Worm (Caenorhabditis elegans): ENCODE data around the gene F58E2.3.
"Not testable (repeated sequence)": the region's sequence is repeated elsewhere in the genome, so short reads cannot be mapped to it uniquely, and the experiment has no call there.

F58E2.3 gene

DNA sequence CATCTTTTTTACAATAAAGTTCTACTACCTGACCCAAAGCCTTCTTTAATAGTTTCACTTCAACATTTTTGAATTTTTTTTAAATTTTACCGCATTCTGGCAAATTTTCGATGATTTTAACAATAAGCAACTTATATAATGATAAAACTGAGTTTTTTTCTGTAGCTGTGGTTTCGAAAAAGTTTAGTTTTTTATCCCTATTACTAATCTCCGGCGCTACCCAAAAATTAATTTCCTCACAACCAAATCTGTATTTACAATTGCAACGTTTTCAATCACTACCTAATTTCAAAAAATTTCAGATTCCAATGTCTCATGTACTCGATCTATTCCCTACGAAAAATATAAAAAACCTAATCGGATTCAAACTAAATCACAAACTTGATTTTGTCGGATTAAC lies at the start of gene F58E2.3:
F58E2.3 (plus strand) TSS at position 301 of the 400 bp plus-strand sequence.
- TF ChIP-seq lin-32 (GFP tag; optimal IDR thresholded peaks at IDR 0.05) = no peak

ce11 chrIV:3418741-3419140 lies 48.5 kb upstream of the F58E2.3 start:
- TF ChIP-seq ces-1 (GFP tag; optimal IDR thresholded peaks at IDR 0.05) = no peak

DNA sequence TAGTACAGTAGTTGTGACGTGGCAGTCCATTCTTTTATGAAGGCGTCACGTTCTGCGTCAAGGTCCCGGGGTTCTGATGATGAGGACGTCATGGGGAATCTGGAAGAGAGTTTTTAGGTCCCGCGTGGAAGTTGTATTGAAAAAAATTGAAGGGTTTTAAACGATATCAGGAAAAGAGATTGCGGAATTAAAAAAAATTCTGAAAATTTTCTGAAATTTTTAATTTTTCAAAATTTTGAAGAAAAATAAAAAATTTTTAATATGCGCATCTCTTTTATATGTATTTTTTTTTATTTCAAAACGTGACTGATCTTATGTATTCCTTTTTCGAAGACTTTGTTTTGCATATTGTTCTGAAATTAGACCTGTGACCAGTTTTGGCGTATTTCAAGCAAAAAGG lies 44.7 kb upstream of the F58E2.3 start, which contains the start of gene C04C3.6:
C04C3.6 (minus strand) TSS at position 101 of the 400 bp plus-strand sequence.
- no peak for TF ChIP-seq ceh-39 (tag; optimal IDR thresholded peaks at IDR 0.05)
- TF ChIP-seq bed-3 (GFP tag; optimal IDR thresholded peaks at IDR 0.05) = no peak
- TF ChIP-seq ceh-83 (GFP tag; optimal IDR thresholded peaks at IDR 0.05) = no peak
- TF ChIP-seq elt-3 (tag; optimal IDR thresholded peaks at IDR 0.05) = no peak
- no peak for TF ChIP-seq unc-39 (tag; optimal IDR thresholded peaks at IDR 0.05)
- TF ChIP-seq nhr-237 (tag; optimal IDR thresholded peaks at IDR 0.05) = no peak
- no peak for TF ChIP-seq pha-4 (tag; optimal IDR thresholded peaks at IDR 0.05)
- TF ChIP-seq sptf-1 (tag; optimal IDR thresholded peaks at IDR 0.05) = no peak
- no peak for TF ChIP-seq unc-62 (GFP tag; optimal IDR thresholded peaks at IDR 0.05)
- TF ChIP-seq unc-120 (tag; optimal IDR thresholded peaks at IDR 0.05; ENCODE audit: poor library complexity, severe bottlenecking) = no peak
- TF ChIP-seq cnd-1 (tag; optimal IDR thresholded peaks at IDR 0.05) = no peak
- TF ChIP-seq snpc-4 (tag; optimal IDR thresholded peaks at IDR 0.05) = no peak
- TF ChIP-seq lsy-2 (tag; optimal IDR thresholded peaks at IDR 0.05) = no peak
- TF ChIP-seq lin-32 (GFP tag; optimal IDR thresholded peaks at IDR 0.05) = no peak
- TF ChIP-seq ham-2 (GFP tag; optimal IDR thresholded peaks at IDR 0.05) = no peak
- TF ChIP-seq drap-1 (GFP tag; optimal IDR thresholded peaks at IDR 0.05) = no peak
- TF ChIP-seq flh-1 (GFP tag; optimal IDR thresholded peaks at IDR 0.05) = no peak
- no peak for TF ChIP-seq ztf-11 (tag; optimal IDR thresholded peaks at IDR 0.05)

DNA sequence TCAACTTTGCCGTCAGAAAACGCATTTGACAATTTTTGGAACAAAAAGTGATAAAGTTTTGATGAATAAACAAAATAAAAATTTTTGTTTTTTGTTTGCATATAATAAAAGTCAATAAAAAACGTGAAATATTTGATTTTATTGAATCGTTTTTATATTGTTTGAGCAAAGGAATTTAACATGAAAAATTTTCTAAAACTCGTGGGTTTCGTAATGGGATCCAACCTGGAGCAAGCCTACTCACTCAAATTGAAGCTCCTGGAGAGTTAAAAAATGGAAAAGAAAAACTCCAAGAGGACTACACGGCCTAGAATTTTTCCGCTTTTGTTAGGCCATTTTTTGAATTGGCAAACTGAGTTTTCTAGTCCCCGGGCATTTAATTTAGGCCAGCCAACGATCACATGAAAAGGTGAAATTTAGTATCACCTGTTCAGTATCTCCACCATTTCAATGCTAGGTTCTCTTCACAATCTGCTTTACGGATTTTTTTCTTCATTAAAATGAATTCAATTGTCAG lies 38.7 kb upstream of the F58E2.3 start, which contains the start of the genes C04C3.9 and srz-60:
C04C3.9 (minus strand) TSS at position 101 of the 517 bp plus-strand sequence.
srz-60 (plus strand) TSS at position 467 of the 517 bp plus-strand sequence.
- no peak for TF ChIP-seq nhr-76 (tag; optimal IDR thresholded peaks at IDR 0.05)
- TF ChIP-seq lin-13 (tag; optimal IDR thresholded peaks at IDR 0.05) = no peak
- TF ChIP-seq unc-62 (GFP tag; optimal IDR thresholded peaks at IDR 0.05) = no peak
- TF ChIP-seq zip-8 (tag; optimal IDR thresholded peaks at IDR 0.05) = no peak
- TF ChIP-seq blmp-1 (tag; optimal IDR thresholded peaks at IDR 0.05) = no peak
- no peak for TF ChIP-seq ham-2 (GFP tag; optimal IDR thresholded peaks at IDR 0.05)

DNA sequence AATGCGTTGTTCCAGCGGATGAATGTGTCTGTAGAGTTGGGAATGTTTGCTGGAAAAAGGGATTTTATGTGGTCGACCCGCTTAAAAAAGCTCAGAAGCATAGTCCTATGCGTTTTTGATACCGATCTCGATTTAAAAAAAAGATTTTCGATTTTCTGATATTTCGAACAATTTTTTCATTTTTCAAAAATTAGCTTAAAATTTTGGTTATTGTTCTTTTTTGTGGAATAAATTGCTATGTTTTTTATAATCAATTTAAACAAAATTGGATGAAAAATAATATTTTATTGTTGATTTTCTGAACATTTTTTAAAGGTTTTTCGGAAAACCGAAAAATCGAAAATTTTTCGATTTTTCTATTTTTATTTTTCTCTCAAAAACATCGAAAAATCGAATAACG lies 33.8 kb upstream of the F58E2.3 start, which contains the start of gene C04C3.7:
C04C3.7 (minus strand) TSS at position 101 of the 400 bp plus-strand sequence.
- not testable (repeated sequence) for TF ChIP-seq unc-120 (tag; optimal IDR thresholded peaks at IDR 0.05; ENCODE audit: poor library complexity, severe bottlenecking); lsy-2 (tag; optimal IDR thresholded peaks at IDR 0.05); lin-32 (GFP tag; optimal IDR thresholded peaks at IDR 0.05)

- no peak for TF ChIP-seq ztf-11 (tag; optimal IDR thresholded peaks at IDR 0.05)
- TF ChIP-seq flh-1 (GFP tag; optimal IDR thresholded peaks at IDR 0.05) = no peak
- TF ChIP-seq nhr-2 (tag; optimal IDR thresholded peaks at IDR 0.05) = no peak
- no peak for TF ChIP-seq lsy-2 (tag; optimal IDR thresholded peaks at IDR 0.05)
- no peak for TF ChIP-seq lin-13 (tag; optimal IDR thresholded peaks at IDR 0.05)
- no peak for TF ChIP-seq hlh-1 (tag; optimal IDR thresholded peaks at IDR 0.05)
- TF ChIP-seq elt-1 (tag; optimal IDR thresholded peaks at IDR 0.05; ENCODE audit: borderline replicate concordance, insufficient read depth) = no peak
- TF ChIP-seq mls-2 (tag; optimal IDR thresholded peaks at IDR 0.05) = no peak
- TF ChIP-seq blmp-1 (tag; optimal IDR thresholded peaks at IDR 0.05) = no peak
- no peak for TF ChIP-seq zip-8 (tag; optimal IDR thresholded peaks at IDR 0.05)
- no peak for TF ChIP-seq drap-1 (GFP tag; optimal IDR thresholded peaks at IDR 0.05)
- TF ChIP-seq nhr-12 (tag; optimal IDR thresholded peaks at IDR 0.05) = no peak
- no peak for TF ChIP-seq snpc-4 (tag; optimal IDR thresholded peaks at IDR 0.05)
- TF ChIP-seq nhr-237 (tag; optimal IDR thresholded peaks at IDR 0.05) = no peak
- TF ChIP-seq M03D4.4 (tag; optimal IDR thresholded peaks at IDR 0.05) = no peak
- no peak for TF ChIP-seq ces-1 (GFP tag; optimal IDR thresholded peaks at IDR 0.05)
- no peak for TF ChIP-seq pha-4 (tag; optimal IDR thresholded peaks at IDR 0.05)
- TF ChIP-seq nhr-28 (tag; optimal IDR thresholded peaks at IDR 0.05) = no peak
- TF ChIP-seq ceh-43 (GFP tag; optimal IDR thresholded peaks at IDR 0.05) = no peak
These were observed 31.2 kb upstream of the F58E2.3 start, which contains the start of gene srz-32 for ce11 chrIV:3436021-3436420. Gene srz-32, plus strand, starts transcription at chrIV:3436321.
